Worm (Caenorhabditis elegans): Measurements from ENCODE around the gene F25E5.1.
A peak's percentile ranks its signal among the peaks of the same experiment; 100 is the strongest.
"Not testable (repeated sequence)": the region's sequence is repeated elsewhere in the genome, so short reads cannot be mapped to it uniquely, and the experiment has no call there.

The F25E5.1 gene

ce11 chrV:7436911-7437310 is 28.8 kb upstream of the F25E5.1 start (continued):
- TF ChIP-seq swsn-7 (tag; optimal IDR thresholded peaks at IDR 0.05) (peak; percentile 4), fkh-10 (GFP tag; optimal IDR thresholded peaks at IDR 0.05) (no peak), fkh-4 (tag; optimal IDR thresholded peaks at IDR 0.05; ENCODE audit: borderline replicate concordance) (no peak), unc-62 (GFP tag; optimal IDR thresholded peaks at IDR 0.05) (no peak), unc-98 (GFP tag; IDR thresholded peaks at IDR 0.05) (no peak), hlh-4 (tag; optimal IDR thresholded peaks at IDR 0.05) (no peak), snu-23 (GFP tag; optimal IDR thresholded peaks at IDR 0.05) (peak; percentile 74), mep-1 (tag; optimal IDR thresholded peaks at IDR 0.05) (peak; percentile 58), nhr-12 (tag; optimal IDR thresholded peaks at IDR 0.05) (no peak), unc-86 (tag; optimal IDR thresholded peaks at IDR 0.05) (no peak), ceh-90 (tag; optimal IDR thresholded peaks at IDR 0.05) (no peak), aly-2 (tag; optimal IDR thresholded peaks at IDR 0.05) (no peak), nhr-20 (tag; optimal IDR thresholded peaks at IDR 0.05) (peak; percentile 80)

- no peak for TF ChIP-seq ces-1 (GFP tag; optimal IDR thresholded peaks at IDR 0.05)
- peak; percentile 2 for TF ChIP-seq dsc-1 (tag; optimal IDR thresholded peaks at IDR 0.05)
- TF ChIP-seq ceh-90 (tag; optimal IDR thresholded peaks at IDR 0.05): no peak
- no peak for TF ChIP-seq C16A3.4 (tag; optimal IDR thresholded peaks at IDR 0.05)
- peak; percentile 29 for TF ChIP-seq fkh-8 (tag; optimal IDR thresholded peaks at IDR 0.05)
- peak; percentile 38 for TF ChIP-seq fkh-10 (GFP tag; optimal IDR thresholded peaks at IDR 0.05)
- peak in 1 of 2 experiments; percentile 27 for TF ChIP-seq lsy-2 (tag; optimal IDR thresholded peaks at IDR 0.05)
- no peak for TF ChIP-seq mab-9 (GFP tag; IDR thresholded peaks at IDR 0.05)
- no peak for TF ChIP-seq nhr-90 (tag; optimal IDR thresholded peaks at IDR 0.05; ENCODE audit: poor library complexity)
- peak in 1 of 3 experiments; percentile 11 for TF ChIP-seq dpl-1 (GFP tag; optimal IDR thresholded peaks at IDR 0.05)
- peak in 1 of 2 experiments; percentile 11 for TF ChIP-seq efl-1 (optimal IDR thresholded peaks at IDR 0.05)
- TF ChIP-seq efl-1 (GFP tag; optimal IDR thresholded peaks at IDR 0.05 in 1 of 2): no peak
- TF ChIP-seq lin-14 (GFP tag; optimal IDR thresholded peaks at IDR 0.05): peak; percentile 86
- TF ChIP-seq ceh-82 (tag; optimal IDR thresholded peaks at IDR 0.05): peak in 1 of 3 experiments; percentile 25
- TF ChIP-seq unc-86 (tag; optimal IDR thresholded peaks at IDR 0.05): peak; percentile 5
Observed at ce11 chrV:7437538-7437937, 28.1 kb upstream of the F25E5.1 start, which contains the start of gene F25E5.9. Gene F25E5.9, minus strand, starts transcription at chrV:7437919.

DNA sequence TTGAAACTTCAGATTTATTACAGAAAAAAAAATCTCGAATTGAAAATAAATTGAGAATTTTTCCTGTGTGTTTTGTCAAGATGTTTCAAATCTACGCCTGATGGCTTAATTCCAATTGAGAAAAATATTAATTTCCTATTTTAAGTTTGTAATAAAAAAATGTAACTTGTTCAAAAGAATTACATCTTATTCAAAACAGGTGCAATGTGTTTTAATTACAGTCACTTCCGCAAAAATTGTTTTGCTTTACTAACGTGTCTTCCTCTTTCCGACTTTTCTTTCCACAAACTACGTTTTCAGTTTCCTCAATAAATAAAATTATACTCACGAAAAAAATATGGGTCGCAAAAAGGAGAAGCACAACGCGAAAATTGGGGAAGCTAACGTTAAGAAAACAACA is 27.7 kb upstream of the F25E5.1 start, which contains the start of gene F25E5.16:
Gene F25E5.16, plus strand, starts transcription at position 301 of the 400 bp plus-strand sequence.
- no peak for TF ChIP-seq lin-39 (tag; optimal IDR thresholded peaks at IDR 0.05)
- TF ChIP-seq efl-1 (optimal IDR thresholded peaks at IDR 0.05): no peak
- peak in 1 of 2 experiments; percentile 58 for TF ChIP-seq efl-1 (GFP tag; optimal IDR thresholded peaks at IDR 0.05 in 1 of 2)

DNA sequence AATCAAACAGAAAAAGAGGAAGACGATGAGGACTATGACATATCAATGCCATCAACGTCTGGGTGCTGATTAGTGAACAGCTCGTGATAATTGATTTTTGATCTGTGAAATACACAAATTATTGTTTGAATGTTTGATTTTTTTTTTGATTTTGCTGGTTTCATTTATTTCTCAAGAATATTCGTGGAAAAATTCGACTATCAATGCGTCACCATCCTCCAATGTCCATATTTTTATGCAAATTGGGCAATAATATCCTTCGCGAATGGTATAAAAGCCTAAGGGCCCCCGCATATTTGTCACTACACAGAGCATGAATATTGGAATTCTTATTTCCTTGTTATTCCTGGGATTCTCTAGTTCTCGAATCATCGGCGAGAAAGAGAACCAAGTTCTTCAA is 25.9 kb upstream of the F25E5.1 start, which contains the start of gene try-13:
Gene try-13, plus strand, starts transcription at position 301 of the 400 bp plus-strand sequence.
- TF ChIP-seq efl-1 (optimal IDR thresholded peaks at IDR 0.05): no peak
- TF ChIP-seq efl-1 (GFP tag; optimal IDR thresholded peaks at IDR 0.05 in 1 of 2): peak in 1 of 2 experiments; percentile 36
- no peak for TF ChIP-seq tbx-2 (tag; optimal IDR thresholded peaks at IDR 0.05)
- no peak for TF ChIP-seq egl-27 (tag; optimal IDR thresholded peaks at IDR 0.05)
- no peak for TF ChIP-seq unc-130 (tag; optimal IDR thresholded peaks at IDR 0.05)

- TF ChIP-seq unc-98 (GFP tag; IDR thresholded peaks at IDR 0.05) (peak; percentile 53; the same call in 1 of the 2 replicates), mab-9 (GFP tag; IDR thresholded peaks at IDR 0.05) (peak; percentile 75), ets-5 (GFP tag; IDR thresholded peaks at IDR 0.05) (0 out of 2 replicates have a peak, but pooled peaks have one; percentile 52)
Observed at ce11 chrV:7443480-7443879, 22.2 kb upstream of the F25E5.1 start.

DNA sequence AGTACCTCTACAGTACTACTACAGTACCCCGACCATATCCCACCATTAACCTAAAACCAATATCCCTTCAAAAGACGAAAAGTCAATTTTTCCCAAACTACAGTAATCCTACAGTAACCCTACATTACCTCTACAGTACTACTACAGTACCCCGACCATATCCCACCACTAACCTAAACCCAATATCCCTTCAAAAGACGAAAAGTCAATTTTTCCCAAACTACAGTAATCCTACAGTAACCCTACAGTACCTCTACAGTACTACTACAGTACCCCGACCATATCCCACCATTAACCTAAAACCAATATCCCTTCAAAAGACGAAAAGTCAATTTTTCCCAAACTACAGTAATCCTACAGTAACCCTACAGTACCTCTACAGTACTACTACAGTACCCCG is 21.4 kb upstream of the F25E5.1 start, which contains the start of gene nhr-141:
Gene nhr-141, plus strand, starts transcription at position 331 of the 400 bp plus-strand sequence.
- TF ChIP-seq nhr-237 (tag; optimal IDR thresholded peaks at IDR 0.05); elt-3 (tag; optimal IDR thresholded peaks at IDR 0.05); isw-1 (GFP tag; IDR thresholded peaks at IDR 0.05): not testable (repeated sequence)

Measured in whole organism, L1 larva.